Worm (Caenorhabditis elegans) whole organism, L1 larva: ENCODE results near the gene nas-24.

Experiments used
- egl-13 ChIP-seq: sonication (generic microtip); optimal IDR thresholded peaks from 2 replicates; lab custom pipeline; 2016; ENCODE audit warnings: missing genotype, missing genetic modification reagents, missing genetic modification characterization, missing compliant biosample characterization
- egl-27 ChIP-seq, 2 experiments: fragments of 150-350 bp in 1 of 2; sonication (generic microtip); optimal IDR thresholded peaks; 3 replicates each; lab custom pipeline; 2017 to 2018; ENCODE audit warnings: missing biosample characterization in 2 of 2, missing genetic modification characterization in 2 of 2, missing genetic modification reagents in 2 of 2
- lsy-2 ChIP-seq, 2 experiments: fragments of 150-350 bp; optimal IDR thresholded peaks; 2 replicates each; lab custom pipeline; 2014; ENCODE audit warnings: missing biosample characterization in 2 of 2, missing genetic modification characterization in 2 of 2
- snpc-4 ChIP-seq: fragments of 150-350 bp; optimal IDR thresholded peaks from 2 replicates; lab custom pipeline; 2014; ENCODE audit warnings: missing biosample characterization, missing genetic modification characterization
- vab-15 ChIP-seq: sonication (generic microtip); optimal IDR thresholded peaks from 2 replicates; lab custom pipeline; 2017; ENCODE audit warnings: missing genotype, mild to moderate bottlenecking, missing genetic modification characterization, missing compliant biosample characterization

- no peak for TF ChIP-seq lsy-2 (tag; optimal IDR thresholded peaks at IDR 0.05; lab: Kevin White, UChicago)
- TF ChIP-seq snpc-4 (tag; lab: Kevin White, UChicago), result no peak
- TF ChIP-seq vab-15 (tag; lab: Kevin White, UChicago), result no peak
- no peak for TF ChIP-seq egl-13 (tag; lab: Kevin White, UChicago)
- no peak for TF ChIP-seq egl-27 (tag; optimal IDR thresholded peaks at IDR 0.05; lab: Kevin White, UChicago)
Measured at ce11 chrV:13780902-13781301, 11.7 kb downstream of the nas-24 start.
